Worm (Caenorhabditis elegans): ENCODE results near the gene nmur-3.
A peak's percentile ranks its signal among the peaks of the same experiment; 100 is the strongest.

nmur-3 gene

DNA sequence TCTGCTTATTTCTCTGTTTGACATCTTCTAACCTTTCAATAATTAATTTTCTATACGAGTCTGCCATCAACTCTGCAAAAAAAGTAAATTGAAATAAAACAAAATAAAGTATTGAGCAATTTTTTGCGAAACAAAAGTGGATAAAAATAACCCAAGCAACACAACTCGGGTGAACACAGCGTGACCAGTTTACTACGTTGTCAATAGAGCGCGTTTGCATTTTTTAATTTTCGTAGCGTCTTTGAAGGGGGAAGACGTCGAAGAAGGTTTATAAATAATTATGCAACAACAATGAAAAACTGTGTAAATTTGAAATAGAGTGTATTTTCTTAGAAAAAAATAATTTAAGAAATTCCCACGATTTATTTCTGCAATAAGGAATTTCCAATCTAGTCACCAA is 3.9 kb upstream of the nmur-3 start, which contains the start of gene atg-16.1 (continued):
- TF ChIP-seq pha-4 (GFP tag; IDR thresholded peaks at IDR 0.05) (no peak), pha-4 (tag; optimal IDR thresholded peaks at IDR 0.05) (peak; percentile 54), nhr-77 (tag; optimal IDR thresholded peaks at IDR 0.05) (peak; percentile 13), cey-2 (tag; optimal IDR thresholded peaks at IDR 0.05; ENCODE audit: borderline replicate concordance, insufficient read depth) (no peak), fos-1 (tag; optimal IDR thresholded peaks at IDR 0.05) (no peak), unc-39 (tag; optimal IDR thresholded peaks at IDR 0.05) (no peak), hlh-30 (tag; optimal IDR thresholded peaks at IDR 0.05; ENCODE audit: insufficient read depth) (peak; percentile 93), aly-2 (tag; optimal IDR thresholded peaks at IDR 0.05) (no peak), ceh-62 (tag; optimal IDR thresholded peaks at IDR 0.05) (no peak), lin-38 (GFP tag; IDR thresholded peaks at IDR 0.05) (peak; percentile 95), nhr-102 (tag; optimal IDR thresholded peaks at IDR 0.05) (no peak), rbr-2 (tag; optimal IDR thresholded peaks at IDR 0.05) (peak; percentile 52), hmg-1.1 (GFP tag; IDR thresholded peaks at IDR 0.05) (peak; percentile 33; the same call in 1 of the 2 replicates), daf-16 (GFP tag; optimal IDR thresholded peaks at IDR 0.05) (no peak), daf-16 (tag; optimal IDR thresholded peaks at IDR 0.05) (peak; percentile 47), ztf-7 (tag; optimal IDR thresholded peaks at IDR 0.05) (peak; percentile 3), spr-3 (GFP tag; optimal IDR thresholded peaks at IDR 0.05) (no peak), spr-1 (tag; optimal IDR thresholded peaks at IDR 0.05) (no peak), mdt-29 (GFP tag; IDR thresholded peaks at IDR 0.05) (no peak), mes-2 (tag; optimal IDR thresholded peaks at IDR 0.05; ENCODE audit: poor library complexity, severe bottlenecking) (peak; percentile 75), T20F7.1 (GFP tag; optimal IDR thresholded peaks at IDR 0.05) (peak; percentile 73)

DNA sequence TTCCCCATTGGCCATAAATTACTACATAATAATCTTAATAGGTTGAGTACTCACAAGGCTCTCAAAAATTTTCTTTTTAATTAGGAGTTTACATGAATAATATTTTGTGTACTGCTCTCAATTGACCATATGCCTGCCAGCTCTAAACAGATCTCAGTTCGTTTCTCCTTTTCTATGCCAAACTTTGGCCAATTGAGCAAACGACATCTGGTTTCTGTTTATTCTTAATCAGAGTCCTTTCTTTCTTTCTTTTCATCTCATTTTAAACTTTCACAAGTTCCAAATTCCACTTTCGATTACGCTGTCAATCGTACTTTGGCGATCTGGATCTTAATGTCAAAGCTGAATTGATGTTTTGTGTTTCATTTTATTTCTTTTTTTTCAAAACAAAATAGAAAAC is 2.0 kb upstream of the nmur-3 start:
- TF ChIP-seq mdt-29 (GFP tag; IDR thresholded peaks at IDR 0.05) (no peak), F10B5.3 (tag; optimal IDR thresholded peaks at IDR 0.05) (no peak), daf-19 (GFP tag; conservative IDR thresholded peaks at IDR 0.05) (no peak)

DNA sequence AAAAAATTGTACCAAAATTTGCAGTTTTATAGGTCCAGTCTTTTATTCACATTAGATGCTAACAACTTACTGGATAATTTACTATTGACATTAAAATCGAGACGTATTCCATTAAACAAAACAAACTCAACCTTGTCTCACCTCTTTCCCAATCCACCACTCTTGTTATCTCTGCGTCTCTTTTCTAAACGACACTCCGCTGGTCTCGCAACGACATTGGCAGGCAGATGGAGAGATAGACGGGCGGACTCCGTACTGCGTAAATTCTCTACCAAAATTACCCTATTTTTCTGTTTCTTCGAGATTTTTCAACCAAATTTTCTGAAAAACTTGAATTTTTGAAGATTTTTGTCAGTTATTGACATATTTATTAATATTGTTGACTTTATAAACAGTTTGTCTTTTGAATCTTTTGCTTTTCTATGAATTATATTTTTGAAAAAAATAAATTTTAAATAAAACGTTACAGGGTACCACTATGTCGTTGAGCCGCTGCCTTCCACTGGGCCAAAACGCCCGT is 3.0 kb downstream of the nmur-3 start, which contains the start of gene asb-2:
TSS of gene asb-2 (plus strand) at position 470 of the 520 bp plus-strand sequence.
- TF ChIP-seq dmd-9 (GFP tag; IDR thresholded peaks at IDR 0.05) (no peak), hlh-30 (tag; optimal IDR thresholded peaks at IDR 0.05; ENCODE audit: insufficient read depth) (peak; percentile 86), lim-7 (GFP tag; IDR thresholded peaks at IDR 0.05) (no peak), lin-39 (tag; optimal IDR thresholded peaks at IDR 0.05) (no peak), T26A8.4 (GFP tag; IDR thresholded peaks at IDR 0.05) (no peak; the same call in 1 of the 2 replicates), nhr-10 (tag; optimal IDR thresholded peaks at IDR 0.05) (no peak), nhr-77 (tag; optimal IDR thresholded peaks at IDR 0.05) (peak; percentile 79), ceh-62 (tag; optimal IDR thresholded peaks at IDR 0.05) (no peak), madf-5 (GFP tag; IDR thresholded peaks at IDR 0.05) (no peak), dpl-1 (GFP tag; optimal IDR thresholded peaks at IDR 0.05) (peak; percentile 76), attf-4 (tag; optimal IDR thresholded peaks at IDR 0.05) (no peak), hif-1 (tag; optimal IDR thresholded peaks at IDR 0.05) (peak in 1 of 2 experiments; percentile 62), daf-19 (GFP tag; conservative IDR thresholded peaks at IDR 0.05) (no peak), ceh-28 (tag; optimal IDR thresholded peaks at IDR 0.05) (no peak), ztf-11 (tag; optimal IDR thresholded peaks at IDR 0.05) (no peak), php-3 (GFP tag; IDR thresholded peaks at IDR 0.05) (no peak), saeg-2 (GFP tag; IDR thresholded peaks at IDR 0.05) (no peak), mxl-3 (GFP tag; optimal IDR thresholded peaks at IDR 0.05) (peak; percentile 72), mdl-1 (tag; optimal IDR thresholded peaks at IDR 0.05) (peak in 1 of 2 experiments; percentile 74), pha-4 (GFP tag; IDR thresholded peaks at IDR 0.05) (no peak), pha-4 (tag; optimal IDR thresholded peaks at IDR 0.05) (peak; percentile 96), unc-39 (tag; optimal IDR thresholded peaks at IDR 0.05) (no peak), tra-1 (GFP tag; IDR thresholded peaks at IDR 0.05) (peak; percentile 34; the same call in 1 of the 2 replicates), nhr-237 (tag; optimal IDR thresholded peaks at IDR 0.05) (no peak), ztf-7 (tag; optimal IDR thresholded peaks at IDR 0.05) (peak; percentile 52), ceh-44 (GFP tag; IDR thresholded peaks at IDR 0.05) (peak; percentile 69; the same call in 1 of the 2 replicates), nhr-41 (GFP tag; IDR thresholded peaks at IDR 0.05) (no peak), set-16 (GFP tag; IDR thresholded peaks at IDR 0.05) (no peak), lsy-2 (tag; optimal IDR thresholded peaks at IDR 0.05) (peak in 1 of 2 experiments; percentile 90), snpc-4 (tag; optimal IDR thresholded peaks at IDR 0.05) (no peak), ama-1 (optimal IDR thresholded peaks at IDR 0.05) (no peak), egl-27 (tag; optimal IDR thresholded peaks at IDR 0.05) (no peak), zfp-2 (tag; optimal IDR thresholded peaks at IDR 0.05) (no peak)
